Fruit fly (Drosophila melanogaster) whole organism, embryonic: ENCODE results near the gene Jhbp12.

ENCODE experiments used
- CG12155 ChIP-seq: fragments of 200-800 bp; sonication (Bioruptor generic); optimal IDR thresholded peaks from 3 replicates; lab custom pipeline; 2016; ENCODE audit warnings: missing biosample characterization, missing genetic modification characterization
- CG13296 ChIP-seq: fragments of 200-800 bp; sonication (Bioruptor generic); optimal IDR thresholded peaks from 3 replicates; lab custom pipeline; 2018; ENCODE audit warnings: missing biosample characterization, mild to moderate bottlenecking, missing genetic modification characterization
- CG13775 ChIP-seq: fragments of 200-800 bp; sonication (Bioruptor generic); optimal IDR thresholded peaks from 3 replicates; lab custom pipeline; 2017; ENCODE audit warnings: missing biosample characterization, mild to moderate bottlenecking, missing genetic modification characterization
- CG13894 ChIP-seq: fragments of 200-800 bp; sonication (Bioruptor generic); optimal IDR thresholded peaks from 3 replicates; lab custom pipeline; 2018; ENCODE audit warnings: missing biosample characterization, mild to moderate bottlenecking, missing genetic modification characterization, moderate library complexity
- CG18599 ChIP-seq: fragments of 200-800 bp; sonication (Bioruptor generic); optimal IDR thresholded peaks from 3 replicates; lab custom pipeline; 2017; ENCODE audit warnings: missing biosample characterization, missing genetic modification characterization, mild to moderate bottlenecking, moderate library complexity, missing genetic modification reagents
- CG2875 ChIP-seq: fragments of 200-800 bp; sonication (Bioruptor generic); optimal IDR thresholded peaks from 2 replicates; lab custom pipeline; 2017; ENCODE audit warnings: missing biosample characterization, mild to moderate bottlenecking, missing genetic modification characterization, missing genetic modification reagents
- CG31441 ChIP-seq: fragments of 200-800 bp; sonication (Bioruptor generic); IDR thresholded peaks from 2 replicates; pipeline ENCODE4 v1.3.6; 2022; ENCODE audit warnings: missing biosample characterization, missing genetic modification characterization
- CG32772 ChIP-seq: fragments of 200-800 bp; sonication (Bioruptor generic); IDR thresholded peaks from 2 replicates; pipeline ENCODE4 v1.3.6; 2022; ENCODE audit warnings: missing biosample characterization, missing genetic modification characterization
- CG6791 ChIP-seq: fragments of 200-800 bp; sonication (Bioruptor generic); IDR thresholded peaks from 3 replicates; pipeline ENCODE4 v1.3.6; 2022; ENCODE audit warnings: missing biosample characterization, missing genetic modification characterization; ENCODE audit not compliant: partially characterized antibody
- CG8924 ChIP-seq: fragments of 200-800 bp; optimal IDR thresholded peaks from 3 replicates; lab custom pipeline; 2019; ENCODE audit warnings: missing biosample characterization, mild to moderate bottlenecking, missing genetic modification characterization, moderate library complexity
- CG9727 ChIP-seq: fragments of 200-800 bp; sonication (Bioruptor generic); optimal IDR thresholded peaks from 3 replicates; lab custom pipeline; 2017; ENCODE audit warnings: missing biosample characterization, mild to moderate bottlenecking, missing genetic modification characterization
- CG9876 ChIP-seq: fragments of 200-800 bp; sonication (Bioruptor generic); optimal IDR thresholded peaks from 2 replicates; lab custom pipeline; 2016; ENCODE audit warnings: missing biosample characterization, missing genetic modification characterization
- Dad ChIP-seq: fragments of 200-800 bp; sonication (Bioruptor generic); optimal IDR thresholded peaks from 3 replicates; lab custom pipeline; 2016; ENCODE audit warnings: missing biosample characterization, missing genetic modification characterization
- Dbx ChIP-seq: fragments of 200-800 bp; sonication (Bioruptor generic); IDR thresholded peaks from 3 replicates; pipeline ENCODE4 v1.3.6; 2022; ENCODE audit warnings: missing biosample characterization, missing genetic modification characterization
- Dip3 ChIP-seq: fragments of 200-800 bp; sonication (Bioruptor generic); optimal IDR thresholded peaks from 3 replicates; lab custom pipeline; 2016; ENCODE audit warnings: missing biosample characterization, missing genetic modification characterization
- Dll ChIP-seq: fragments of 200-800 bp; sonication (Bioruptor generic); IDR thresholded peaks from 4 replicates; pipeline ENCODE4 v1.3.6; 2022; ENCODE audit warnings: missing biosample characterization, missing genetic modification characterization; ENCODE audit not compliant: partially characterized antibody
- Fer3 ChIP-seq: fragments of 200-800 bp; sonication (Bioruptor generic); optimal IDR thresholded peaks from 2 replicates; lab custom pipeline; 2018; ENCODE audit warnings: missing biosample characterization, mild to moderate bottlenecking, missing genetic modification characterization, moderate library complexity
- HLH54F ChIP-seq: fragments of 200-800 bp; sonication (Bioruptor generic); optimal IDR thresholded peaks from 3 replicates; lab custom pipeline; 2016; ENCODE audit warnings: missing biosample characterization, missing genetic modification characterization
- Hr39 ChIP-seq: fragments of >200 bp; optimal IDR thresholded peaks from 2 replicates; lab custom pipeline; 2017
- NC2α ChIP-seq: fragments of 200-800 bp; sonication (Bioruptor generic); optimal IDR thresholded peaks from 2 replicates; lab custom pipeline; 2016; ENCODE audit warnings: missing biosample characterization, missing genetic modification characterization
- Nf-YB ChIP-seq: fragments of 200-800 bp; sonication (Bioruptor generic); optimal IDR thresholded peaks from 3 replicates; lab custom pipeline; 2019; ENCODE audit warnings: missing biosample characterization, mild to moderate bottlenecking, missing genetic modification characterization, moderate library complexity
- Scr ChIP-seq: fragments of 200-800 bp; sonication (Bioruptor generic); IDR thresholded peaks from 2 replicates; pipeline ENCODE4 v1.3.6; 2022; ENCODE audit warnings: missing biosample characterization, missing genetic modification characterization; ENCODE audit not compliant: partially characterized antibody
- Six4 ChIP-seq: fragments of 200-800 bp; sonication (Bioruptor generic); optimal IDR thresholded peaks from 2 replicates; lab custom pipeline; 2016; ENCODE audit warnings: missing biosample characterization, missing genetic modification characterization
- Vsx1 ChIP-seq: fragments of 200-800 bp; sonication (Bioruptor generic); optimal IDR thresholded peaks from 2 replicates; lab custom pipeline; 2017; ENCODE audit warnings: missing biosample characterization, mild to moderate bottlenecking, missing genetic modification characterization, missing genetic modification reagents
- abd-A ChIP-seq: fragments of 200-800 bp; sonication (Bioruptor generic); optimal IDR thresholded peaks from 3 replicates; lab custom pipeline; 2019; ENCODE audit warnings: missing biosample characterization, mild to moderate bottlenecking, missing genetic modification characterization, moderate library complexity
- cad ChIP-seq: fragments of >200 bp; optimal IDR thresholded peaks from 2 replicates; lab custom pipeline; 2017; ENCODE audit warnings: missing biosample characterization, missing genetic modification characterization
- cg ChIP-seq: fragments of 200-800 bp; sonication (Bioruptor generic); optimal IDR thresholded peaks from 3 replicates; lab custom pipeline; 2019; ENCODE audit warnings: missing biosample characterization, mild to moderate bottlenecking, missing genetic modification characterization, moderate library complexity
- chm ChIP-seq: fragments of 200-800 bp; sonication (Bioruptor generic); IDR thresholded peaks from 2 replicates; pipeline ENCODE4 v1.3.6; 2022; ENCODE audit warnings: missing biosample characterization, missing genetic modification characterization
- dati ChIP-seq: fragments of 200-800 bp; sonication (Bioruptor generic); IDR thresholded peaks from 2 replicates; pipeline ENCODE4 v1.3.6; 2022; ENCODE audit warnings: missing biosample characterization, missing genetic modification characterization
- dimm ChIP-seq: fragments of 200-800 bp; sonication (Bioruptor generic); IDR thresholded peaks from 2 replicates; pipeline ENCODE4 v1.3.6; 2022; ENCODE audit warnings: missing biosample characterization, missing genetic modification characterization
- esg ChIP-seq: fragments of 200-800 bp; sonication (Bioruptor generic); conservative IDR thresholded peaks from 2 replicates; pipeline ENCODE4 v1.3.6; 2022; ENCODE audit warnings: missing biosample characterization, missing genetic modification characterization
- ftz-f1 ChIP-seq: fragments of 200-800 bp; sonication (Bioruptor generic); optimal IDR thresholded peaks from 2 replicates; lab custom pipeline; 2016; ENCODE audit warnings: missing biosample characterization, missing genetic modification characterization
- h ChIP-seq: fragments of >200 bp; optimal IDR thresholded peaks from 2 replicates; lab custom pipeline; 2017
- her ChIP-seq: fragments of 200-800 bp; sonication (Bioruptor generic); optimal IDR thresholded peaks from 2 replicates; lab custom pipeline; 2016; ENCODE audit warnings: missing biosample characterization, missing genetic modification characterization
- hkb ChIP-seq, 2 experiments: fragments of 200-800 bp in 1 of 2; fragments of >200 bp in 1 of 2; sonication (Bioruptor generic) in 1 of 2; IDR thresholded peaks in 1 of 2; optimal IDR thresholded peaks in 1 of 2; 2 replicates each; pipeline versions ENCODE4 v1.3.6 to Lab custom; 2017 to 2022; ENCODE audit warnings: missing biosample characterization in 1 of 2, missing genetic modification characterization in 1 of 2
- lab ChIP-seq: fragments of 200-800 bp; sonication (Bioruptor generic); optimal IDR thresholded peaks from 3 replicates; lab custom pipeline; 2017; ENCODE audit warnings: missing biosample characterization, missing genetic modification characterization, mild to moderate bottlenecking, moderate library complexity, missing genetic modification reagents
- maf-S ChIP-seq: fragments of 200-800 bp; sonication (Bioruptor generic); optimal IDR thresholded peaks from 2 replicates; lab custom pipeline; 2016; ENCODE audit warnings: missing biosample characterization, missing genetic modification characterization
- mirr ChIP-seq: fragments of 200-800 bp; sonication (Bioruptor generic); optimal IDR thresholded peaks from 3 replicates; lab custom pipeline; 2018; ENCODE audit warnings: missing biosample characterization, mild to moderate bottlenecking, missing genetic modification characterization
- mld ChIP-seq: fragments of 200-800 bp; sonication (Bioruptor generic); IDR thresholded peaks from 3 replicates; pipeline ENCODE4 v1.3.6; 2022; ENCODE audit warnings: missing biosample characterization, missing genetic modification characterization; ENCODE audit not compliant: partially characterized antibody
- nerfin-1 ChIP-seq: fragments of 200-800 bp; sonication (Bioruptor generic); optimal IDR thresholded peaks from 3 replicates; lab custom pipeline; 2019; ENCODE audit warnings: missing biosample characterization, mild to moderate bottlenecking, missing genetic modification characterization, moderate library complexity
- p53 ChIP-seq: fragments of 200-800 bp; sonication (Bioruptor generic); optimal IDR thresholded peaks from 2 replicates; lab custom pipeline; 2016; ENCODE audit warnings: missing biosample characterization, missing genetic modification characterization
- pfk ChIP-seq: fragments of 200-800 bp; sonication (Bioruptor generic); optimal IDR thresholded peaks from 2 replicates; lab custom pipeline; 2018; ENCODE audit warnings: missing biosample characterization, mild to moderate bottlenecking, missing genetic modification characterization, moderate library complexity
- pho ChIP-seq: fragments of 200-800 bp; sonication (Bioruptor generic); optimal IDR thresholded peaks from 2 replicates; lab custom pipeline; 2016; ENCODE audit warnings: missing biosample characterization, missing genetic modification characterization
- sisA ChIP-seq: fragments of 200-800 bp; sonication (Bioruptor generic); IDR thresholded peaks from 2 replicates; pipeline ENCODE4 v1.3.6; 2022; ENCODE audit warnings: missing biosample characterization, missing genetic modification characterization
- sna ChIP-seq: fragments of 200-800 bp; sonication (Bioruptor generic); IDR thresholded peaks from 2 replicates; pipeline ENCODE4 v1.3.6; 2022; ENCODE audit warnings: missing biosample characterization, missing genetic modification characterization; ENCODE audit not compliant: partially characterized antibody
- ssp ChIP-seq: fragments of 200-800 bp; sonication (Bioruptor generic); IDR thresholded peaks from 2 replicates; pipeline ENCODE4 v1.3.6; 2022; ENCODE audit warnings: missing biosample characterization, missing genetic modification characterization
- tap ChIP-seq: fragments of 200-800 bp; optimal IDR thresholded peaks from 3 replicates; lab custom pipeline; 2019; ENCODE audit warnings: missing biosample characterization, mild to moderate bottlenecking, missing genetic modification characterization, moderate library complexity
- tna ChIP-seq: fragments of 200-800 bp; sonication (Bioruptor generic); IDR thresholded peaks from 2 replicates; pipeline ENCODE4 v1.3.6; 2022; ENCODE audit warnings: missing biosample characterization, missing genetic modification characterization; ENCODE audit not compliant: partially characterized antibody
- zf30C ChIP-seq: fragments of 200-800 bp; sonication (Bioruptor generic); optimal IDR thresholded peaks from 3 replicates; lab custom pipeline; 2018; ENCODE audit warnings: missing biosample characterization, mild to moderate bottlenecking, missing genetic modification characterization

Gene Jhbp12

dm6 chr3R:24571386-24572124 is 47.0 kb downstream of the Jhbp12 start (continued):
- peak; percentile 77 for TF ChIP-seq Vsx1 (GFP tag; lab: Kevin White, UChicago)
- peak; percentile 27; the same call in 1 of the 2 replicates for TF ChIP-seq chm (GFP tag; lab: Robert Waterston, UW)
- no peak for TF ChIP-seq CG2875
- TF ChIP-seq CG13775 = no peak
- no peak for TF ChIP-seq CG9876 (GFP tag; lab: Kevin White, UChicago)
- peak; percentile 7 for TF ChIP-seq ftz-f1 (GFP tag; lab: Kevin White, UChicago)
- peak; percentile 22 for TF ChIP-seq CG8924 (tag; lab: Kevin White, UChicago)
- TF ChIP-seq Six4 (GFP tag; lab: Kevin White, UChicago) = no peak
- no peak for TF ChIP-seq zf30C (GFP tag; lab: Kevin White, UChicago)
- no peak for TF ChIP-seq dimm
- no peak for TF ChIP-seq cad
- TF ChIP-seq mirr = peak; percentile 92
- no peak for TF ChIP-seq Hr39 (lab: Kevin White, UChicago)
- no peak for TF ChIP-seq esg (GFP tag; lab: Robert Waterston, UW)
- no peak for TF ChIP-seq Dbx
- peak; percentile 13; the same call in 1 of the 2 replicates for TF ChIP-seq tna (GFP tag; lab: Robert Waterston, UW)
- peak; percentile 52 for TF ChIP-seq Fer3 (tag; lab: Kevin White, UChicago)
- no peak for TF ChIP-seq dati
- peak; percentile 86 for TF ChIP-seq abd-A (tag; lab: Kevin White, UChicago)
- TF ChIP-seq Dip3 (GFP tag; lab: Kevin White, UChicago) = no peak
- TF ChIP-seq ssp (GFP tag; lab: Robert Waterston, UW) = no peak
- TF ChIP-seq Dad = no peak
- no peak for TF ChIP-seq Nf-YB
- TF ChIP-seq CG31441 = no peak
- no peak for TF ChIP-seq tap (tag; lab: Kevin White, UChicago)
- TF ChIP-seq nerfin-1 = no peak
- no peak for TF ChIP-seq sisA (GFP tag; lab: Robert Waterston, UW)
- TF ChIP-seq NC2α (GFP tag; lab: Kevin White, UChicago) = no peak
- TF ChIP-seq CG18599 (GFP tag; lab: Kevin White, UChicago) = no peak
- no peak for TF ChIP-seq pfk
- no peak for TF ChIP-seq maf-S
- TF ChIP-seq h = no peak
- TF ChIP-seq CG12155 (GFP tag; lab: Kevin White, UChicago) = no peak
- TF ChIP-seq Scr (GFP tag; lab: Robert Waterston, UW) = no peak
- peak; percentile 30 for TF ChIP-seq CG13894 (tag; lab: Kevin White, UChicago)
- TF ChIP-seq CG32772 (GFP tag; lab: Robert Waterston, UW) = no peak
- no peak for TF ChIP-seq CG9727
- peak; percentile 1 for TF ChIP-seq CG13296 (GFP tag; lab: Kevin White, UChicago)
- TF ChIP-seq HLH54F (GFP tag; lab: Kevin White, UChicago) = no peak
- no peak for TF ChIP-seq pho (GFP tag; lab: Kevin White, UChicago)
- TF ChIP-seq cg (GFP tag; lab: Kevin White, UChicago) = peak; percentile 15
- TF ChIP-seq lab (GFP tag; lab: Kevin White, UChicago) = peak; percentile 55
- no peak for TF ChIP-seq sna (GFP tag; lab: Robert Waterston, UW)
- no peak for TF ChIP-seq Dll
- TF ChIP-seq mld (GFP tag; lab: Robert Waterston, UW) = 0 out of 3 replicates have a peak, but pooled peaks have one; percentile 13
- no peak for TF ChIP-seq CG6791
- TF ChIP-seq hkb (optimal IDR thresholded peaks at IDR 0.05; lab: Kevin White, UChicago) = no peak
- 0 out of 2 replicates have a peak, but pooled peaks have one; percentile 50 for TF ChIP-seq hkb (GFP tag; IDR thresholded peaks at IDR 0.05; lab: Robert Waterston, UW)
- TF ChIP-seq her (GFP tag; lab: Kevin White, UChicago) = no peak
- TF ChIP-seq p53 (GFP tag; lab: Kevin White, UChicago) = no peak
